Fruit fly (Drosophila melanogaster) whole organism, embryonic: ENCODE measurements around the gene CG43064.

ENCODE experiments used
- ATbp ChIP-seq: fragments of 200-800 bp; sonication (Bioruptor generic); optimal IDR thresholded peaks from 2 replicates; lab custom pipeline; 2017; ENCODE audit warnings: missing biosample characterization, mild to moderate bottlenecking, missing genetic modification characterization, missing genetic modification reagents
- Adf1 ChIP-seq: fragments of 200-800 bp; sonication (Bioruptor generic); IDR thresholded peaks from 2 replicates; pipeline ENCODE4 v1.3.6; 2022; ENCODE audit warnings: missing biosample characterization, missing genetic modification characterization
- C15 ChIP-seq: fragments of 200-800 bp; sonication (Bioruptor generic); IDR thresholded peaks from 3 replicates; pipeline ENCODE4 v1.3.6; 2022; ENCODE audit warnings: missing biosample characterization, missing genetic modification characterization
- CG11504 ChIP-seq: fragments of 200-800 bp; sonication (Bioruptor generic); optimal IDR thresholded peaks from 3 replicates; lab custom pipeline; 2019; ENCODE audit warnings: missing biosample characterization, mild to moderate bottlenecking, missing genetic modification characterization, moderate library complexity
- CG12299 ChIP-seq: fragments of 200-800 bp; sonication (Bioruptor generic); optimal IDR thresholded peaks from 2 replicates; lab custom pipeline; 2018; ENCODE audit warnings: missing biosample characterization, mild to moderate bottlenecking, missing genetic modification characterization
- CG13424 ChIP-seq: fragments of 200-800 bp; sonication (Bioruptor generic); optimal IDR thresholded peaks from 2 replicates; lab custom pipeline; 2019; ENCODE audit warnings: missing biosample characterization, mild to moderate bottlenecking, missing genetic modification characterization, moderate library complexity
- CG13894 ChIP-seq: fragments of 200-800 bp; sonication (Bioruptor generic); optimal IDR thresholded peaks from 3 replicates; lab custom pipeline; 2018; ENCODE audit warnings: missing biosample characterization, mild to moderate bottlenecking, missing genetic modification characterization, moderate library complexity
- CG14667 ChIP-seq: fragments of 200-800 bp; sonication (Bioruptor generic); IDR thresholded peaks from 2 replicates; pipeline ENCODE4 v1.3.6; 2022; ENCODE audit warnings: missing biosample characterization, missing genetic modification characterization
- CG15479 ChIP-seq: fragments of 200-800 bp; sonication (Bioruptor generic); optimal IDR thresholded peaks from 3 replicates; lab custom pipeline; 2019; ENCODE audit warnings: missing biosample characterization, mild to moderate bottlenecking, missing genetic modification characterization, moderate library complexity
- CG15514 ChIP-seq: fragments of 200-800 bp; sonication (Bioruptor generic); optimal IDR thresholded peaks from 3 replicates; lab custom pipeline; 2017; ENCODE audit warnings: missing biosample characterization, missing genetic modification characterization, mild to moderate bottlenecking, moderate library complexity, missing genetic modification reagents
- CG18599 ChIP-seq: fragments of 200-800 bp; sonication (Bioruptor generic); optimal IDR thresholded peaks from 3 replicates; lab custom pipeline; 2017; ENCODE audit warnings: missing biosample characterization, missing genetic modification characterization, mild to moderate bottlenecking, moderate library complexity, missing genetic modification reagents
- CG2116 ChIP-seq: fragments of 200-800 bp; sonication (Bioruptor generic); optimal IDR thresholded peaks from 3 replicates; lab custom pipeline; 2018; ENCODE audit warnings: missing biosample characterization, mild to moderate bottlenecking, missing genetic modification characterization
- CG2678 ChIP-seq: fragments of 200-800 bp; sonication (Bioruptor generic); optimal IDR thresholded peaks from 3 replicates; lab custom pipeline; 2019; ENCODE audit warnings: missing biosample characterization, mild to moderate bottlenecking, missing genetic modification characterization, moderate library complexity
- CG30020 ChIP-seq: fragments of 200-800 bp; optimal IDR thresholded peaks from 2 replicates; lab custom pipeline; 2019; ENCODE audit warnings: missing biosample characterization, mild to moderate bottlenecking, missing genetic modification characterization, moderate library complexity
- CG4730 ChIP-seq: fragments of 200-800 bp; sonication (Bioruptor generic); IDR thresholded peaks from 2 replicates; pipeline ENCODE4 v1.3.6; 2022; ENCODE audit warnings: missing biosample characterization, missing genetic modification characterization
- CG5953 ChIP-seq: fragments of 200-800 bp; sonication (Bioruptor generic); IDR thresholded peaks from 2 replicates; pipeline ENCODE4 v1.3.6; 2022; ENCODE audit warnings: missing biosample characterization, missing genetic modification characterization
- CG7556 ChIP-seq: fragments of 200-800 bp; sonication (Bioruptor generic); optimal IDR thresholded peaks from 2 replicates; lab custom pipeline; 2017; ENCODE audit warnings: missing biosample characterization, mild to moderate bottlenecking, missing genetic modification characterization
- CG7963 ChIP-seq: fragments of 200-800 bp; sonication (Bioruptor generic); IDR thresholded peaks from 3 replicates; pipeline ENCODE4 v1.3.6; 2022; ENCODE audit warnings: missing biosample characterization, missing genetic modification characterization; ENCODE audit not compliant: partially characterized antibody
- CG8359 ChIP-seq: fragments of 200-800 bp; sonication (Bioruptor generic); optimal IDR thresholded peaks from 2 replicates; lab custom pipeline; 2017; ENCODE audit warnings: missing biosample characterization, mild to moderate bottlenecking, missing genetic modification characterization, borderline replicate concordance
- CG9215 ChIP-seq: fragments of 200-800 bp; sonication (Bioruptor generic); IDR thresholded peaks from 2 replicates; pipeline ENCODE4 v1.3.6; 2022; ENCODE audit warnings: missing biosample characterization, missing genetic modification characterization
- CG9727 ChIP-seq: fragments of 200-800 bp; sonication (Bioruptor generic); optimal IDR thresholded peaks from 3 replicates; lab custom pipeline; 2017; ENCODE audit warnings: missing biosample characterization, mild to moderate bottlenecking, missing genetic modification characterization
- CHES-1-like ChIP-seq: fragments of 200-800 bp; sonication (Bioruptor generic); optimal IDR thresholded peaks from 2 replicates; lab custom pipeline; 2016; ENCODE audit warnings: missing biosample characterization, missing genetic modification characterization
- D ChIP-seq, 2 experiments: fragments of 200-800 bp in 1 of 2; fragments of >200 bp in 1 of 2; sonication (Bioruptor generic) in 1 of 2; optimal IDR thresholded peaks; 2 replicates in 1 of 2; 3 replicates in 1 of 2; lab custom pipeline; 2017; ENCODE audit warnings: mild to moderate bottlenecking in 1 of 2, missing biosample characterization in 1 of 2, missing genetic modification characterization in 1 of 2, missing genetic modification reagents in 1 of 2
- D19B ChIP-seq: fragments of 200-800 bp; sonication (Bioruptor generic); optimal IDR thresholded peaks from 2 replicates; lab custom pipeline; 2017; ENCODE audit warnings: missing biosample characterization, mild to moderate bottlenecking, missing genetic modification characterization
- HLH54F ChIP-seq: fragments of 200-800 bp; sonication (Bioruptor generic); optimal IDR thresholded peaks from 3 replicates; lab custom pipeline; 2016; ENCODE audit warnings: missing biosample characterization, missing genetic modification characterization
- HLHmδ ChIP-seq: fragments of 200-800 bp; sonication (Bioruptor generic); optimal IDR thresholded peaks from 2 replicates; lab custom pipeline; 2018; ENCODE audit warnings: missing biosample characterization, mild to moderate bottlenecking, missing genetic modification characterization, moderate library complexity
- Hmr ChIP-seq: fragments of 200-800 bp; sonication (Bioruptor generic); optimal IDR thresholded peaks from 3 replicates; lab custom pipeline; 2017; ENCODE audit warnings: mild to moderate bottlenecking, missing biosample characterization, missing genetic modification reagents, missing genetic modification characterization
- Hsf ChIP-seq: fragments of 200-800 bp; sonication (Bioruptor generic); optimal IDR thresholded peaks from 3 replicates; lab custom pipeline; 2016; ENCODE audit warnings: missing biosample characterization, missing genetic modification characterization
- Lim3 ChIP-seq: fragments of 200-800 bp; sonication (Bioruptor generic); IDR thresholded peaks from 2 replicates; pipeline ENCODE4 v1.3.6; 2022; ENCODE audit warnings: missing biosample characterization, missing genetic modification characterization
- Lpt ChIP-seq: fragments of >200 bp; optimal IDR thresholded peaks from 2 replicates; lab custom pipeline; 2018; ENCODE audit warnings: missing biosample characterization, missing genetic modification characterization
- MESR4 ChIP-seq: fragments of 200-800 bp; sonication (Bioruptor generic); optimal IDR thresholded peaks from 2 replicates; lab custom pipeline; 2018; ENCODE audit warnings: missing biosample characterization, mild to moderate bottlenecking, missing genetic modification characterization, moderate library complexity
- Meics ChIP-seq: fragments of 200-800 bp; sonication (Bioruptor generic); optimal IDR thresholded peaks from 2 replicates; lab custom pipeline; 2017; ENCODE audit warnings: missing biosample characterization, mild to moderate bottlenecking, missing genetic modification characterization
- NC2β ChIP-seq: fragments of 200-800 bp; sonication (Bioruptor generic); optimal IDR thresholded peaks from 2 replicates; lab custom pipeline; 2016; ENCODE audit warnings: missing biosample characterization, missing genetic modification characterization
- Rfx ChIP-seq: fragments of 200-800 bp; sonication (Bioruptor generic); IDR thresholded peaks from 2 replicates; pipeline ENCODE4 v1.3.6; 2022; ENCODE audit warnings: missing biosample characterization, missing genetic modification characterization
- Trl ChIP-seq, 3 experiments: fragments of >200 bp in 2 of 3; fragments of 200-800 bp in 1 of 3; sonication (Bioruptor generic) in 1 of 3; optimal IDR thresholded peaks; 2 replicates in 1 of 3; 3 replicates in 2 of 3; lab custom pipeline; 2016 to 2017; ENCODE audit warnings: missing biosample characterization in 1 of 3, missing genetic modification characterization in 1 of 3
- bcd ChIP-seq: fragments of 200-800 bp; sonication (Bioruptor generic); optimal IDR thresholded peaks from 2 replicates; lab custom pipeline; 2017; ENCODE audit warnings: missing biosample characterization, mild to moderate bottlenecking, missing genetic modification characterization
- bigmax ChIP-seq: fragments of 200-800 bp; sonication (Bioruptor generic); optimal IDR thresholded peaks from 2 replicates; lab custom pipeline; 2018; ENCODE audit warnings: missing biosample characterization, mild to moderate bottlenecking, missing genetic modification characterization
- eyg ChIP-seq: fragments of 200-800 bp; sonication (Bioruptor generic); optimal IDR thresholded peaks from 3 replicates; lab custom pipeline; 2016; ENCODE audit warnings: missing biosample characterization, missing genetic modification characterization
- gro ChIP-seq: fragments of 200-800 bp; sonication (Bioruptor generic); optimal IDR thresholded peaks from 2 replicates; lab custom pipeline; 2016; ENCODE audit warnings: missing biosample characterization, missing genetic modification characterization
- hth ChIP-seq: fragments of >200 bp; optimal IDR thresholded peaks from 2 replicates; lab custom pipeline; 2017; ENCODE audit warnings: inconsistent platforms
- lbe ChIP-seq: fragments of 200-800 bp; sonication (Bioruptor generic); optimal IDR thresholded peaks from 2 replicates; lab custom pipeline; 2016; ENCODE audit warnings: missing biosample characterization, mild to moderate bottlenecking, missing genetic modification characterization
- otp ChIP-seq: fragments of 200-800 bp; sonication (Bioruptor generic); IDR thresholded peaks from 3 replicates; pipeline ENCODE4, ENCODE4 v1.3.6; 2022; ENCODE audit warnings: missing biosample characterization, missing genetic modification characterization
- pita ChIP-seq: fragments of 200-800 bp; sonication (Bioruptor generic); optimal IDR thresholded peaks from 2 replicates; lab custom pipeline; 2017; ENCODE audit warnings: missing biosample characterization, mild to moderate bottlenecking, missing genetic modification characterization
- repo ChIP-seq: fragments of 200-800 bp; sonication (Bioruptor generic); optimal IDR thresholded peaks from 2 replicates; lab custom pipeline; 2016; ENCODE audit warnings: missing biosample characterization, missing genetic modification characterization
- schlank ChIP-seq: fragments of 200-800 bp; sonication (Bioruptor generic); optimal IDR thresholded peaks from 2 replicates; lab custom pipeline; 2018; ENCODE audit warnings: missing biosample characterization, mild to moderate bottlenecking, missing genetic modification characterization
- scrt ChIP-seq: fragments of 200-800 bp; sonication (Bioruptor generic); optimal IDR thresholded peaks from 2 replicates; lab custom pipeline; 2018; ENCODE audit warnings: missing biosample characterization, mild to moderate bottlenecking, missing genetic modification characterization, moderate library complexity
- sisA ChIP-seq: fragments of 200-800 bp; sonication (Bioruptor generic); IDR thresholded peaks from 2 replicates; pipeline ENCODE4 v1.3.6; 2022; ENCODE audit warnings: missing biosample characterization, missing genetic modification characterization
- tup ChIP-seq: fragments of 200-800 bp; sonication (Bioruptor generic); optimal IDR thresholded peaks from 2 replicates; lab custom pipeline; 2016; ENCODE audit warnings: missing biosample characterization, mild to moderate bottlenecking, missing genetic modification characterization, moderate library complexity
- usp ChIP-seq: fragments of >200 bp; optimal IDR thresholded peaks from 2 replicates; lab custom pipeline; 2017; ENCODE audit warnings: missing biosample characterization, missing genetic modification characterization
- zen2 ChIP-seq: fragments of 200-800 bp; sonication (Bioruptor generic); IDR thresholded peaks from 3 replicates; pipeline ENCODE4 v1.3.6; 2022; ENCODE audit warnings: missing biosample characterization, missing genetic modification characterization; ENCODE audit not compliant: partially characterized antibody

The CG43064 gene

dm6 chr3L:11869328-11869727 is 32.8 kb upstream of the CG43064 start (continued):
- TF ChIP-seq CG15479 (GFP tag; lab: Kevin White, UChicago): no peak
- TF ChIP-seq CG7963 (GFP tag; lab: Robert Waterston, UW): no peak
- no peak for TF ChIP-seq pita
- TF ChIP-seq HLH54F: no peak
- no peak for TF ChIP-seq zen2 (GFP tag; lab: Robert Waterston, UW)
- TF ChIP-seq Trl (optimal IDR thresholded peaks at IDR 0.05; lab: Kevin White, UChicago): no peak
- no peak for TF ChIP-seq Trl (GFP tag; optimal IDR thresholded peaks at IDR 0.05; lab: Kevin White, UChicago)
- no peak for TF ChIP-seq CG12299 (tag; lab: Kevin White, UChicago)
- TF ChIP-seq CG9215 (GFP tag; lab: Robert Waterston, UW): no peak
- no peak for TF ChIP-seq D (optimal IDR thresholded peaks at IDR 0.05; lab: Kevin White, UChicago)
- no peak for TF ChIP-seq D (GFP tag; optimal IDR thresholded peaks at IDR 0.05; lab: Kevin White, UChicago)
- TF ChIP-seq lbe (GFP tag; lab: Kevin White, UChicago): no peak
- TF ChIP-seq hth: no peak
- no peak for TF ChIP-seq NC2β
- TF ChIP-seq CG15514 (GFP tag; lab: Kevin White, UChicago): no peak
- no peak for TF ChIP-seq otp (GFP tag; lab: Robert Waterston, UW)
- no peak for TF ChIP-seq ATbp
- no peak for TF ChIP-seq schlank
- no peak for TF ChIP-seq CG2116 (GFP tag; lab: Kevin White, UChicago)
- TF ChIP-seq CG30020 (tag; lab: Kevin White, UChicago): no peak
- peak; percentile 20 for TF ChIP-seq CG7556 (GFP tag; lab: Kevin White, UChicago)
- TF ChIP-seq CHES-1-like (GFP tag; lab: Kevin White, UChicago): no peak
- no peak for TF ChIP-seq eyg
- peak; percentile 1 for TF ChIP-seq bcd (GFP tag; lab: Kevin White, UChicago)
- no peak for TF ChIP-seq gro (GFP tag; lab: Kevin White, UChicago)
- TF ChIP-seq CG9727 (GFP tag; lab: Kevin White, UChicago): no peak
- no peak for TF ChIP-seq CG4730 (GFP tag; lab: Robert Waterston, UW)
- TF ChIP-seq CG11504 (tag; lab: Kevin White, UChicago): peak; percentile 19
- no peak for TF ChIP-seq tup (GFP tag; lab: Kevin White, UChicago)
- TF ChIP-seq CG13424 (tag; lab: Kevin White, UChicago): no peak
- TF ChIP-seq usp (GFP tag; lab: Kevin White, UChicago): no peak
- no peak for TF ChIP-seq CG5953
- no peak for TF ChIP-seq bigmax (GFP tag; lab: Kevin White, UChicago)
- no peak for TF ChIP-seq CG14667 (GFP tag; lab: Robert Waterston, UW)
- TF ChIP-seq CG13894 (tag; lab: Kevin White, UChicago): no peak
- no peak for TF ChIP-seq MESR4
- peak; percentile 44 for TF ChIP-seq CG2678 (tag; lab: Kevin White, UChicago)
- peak; percentile 39; the same call in 1 of the 2 replicates for TF ChIP-seq Rfx (GFP tag; lab: Robert Waterston, UW)
- TF ChIP-seq Adf1 (GFP tag; lab: Robert Waterston, UW): no peak
- no peak for TF ChIP-seq repo (GFP tag; lab: Kevin White, UChicago)
- TF ChIP-seq scrt (GFP tag; lab: Kevin White, UChicago): peak; percentile 13
- TF ChIP-seq Meics (GFP tag; lab: Kevin White, UChicago): peak; percentile 29
- TF ChIP-seq D19B (GFP tag; lab: Kevin White, UChicago): no peak
- TF ChIP-seq sisA: no peak
- no peak for TF ChIP-seq Lim3
- peak; percentile 44 for TF ChIP-seq Hmr (GFP tag; lab: Kevin White, UChicago)
- no peak for TF ChIP-seq C15 (GFP tag; lab: Robert Waterston, UW)
- peak; percentile 55 for TF ChIP-seq CG18599 (GFP tag; lab: Kevin White, UChicago)
- TF ChIP-seq HLHmδ: no peak
- no peak for TF ChIP-seq CG8359 (GFP tag; lab: Kevin White, UChicago)
- TF ChIP-seq Hsf (GFP tag; lab: Kevin White, UChicago): no peak
- no peak for TF ChIP-seq Lpt
